Worm (Caenorhabditis elegans) whole organism, L4/young adult: ENCODE data around the gene C15C7.6.

ENCODE experiments used
- W03F9.2 ChIP-seq: fragments of 150-350 bp; optimal IDR thresholded peaks from 2 replicates; lab custom pipeline; 2014; ENCODE audit warnings: missing biosample characterization, missing genetic modification characterization
- him-1 ChIP-seq: sonication (generic microtip); optimal IDR thresholded peaks from 2 replicates; lab custom pipeline; 2016; ENCODE audit warnings: missing genotype, missing genetic modification reagents, missing genetic modification characterization, missing compliant biosample characterization

- TF ChIP-seq him-1 (tag; lab: Kevin White, UChicago) (no peak), W03F9.2 (tag; lab: Kevin White, UChicago) (no peak)
Measured at ce11 chrX:3197319-3197718, 27.0 kb upstream of the C15C7.6 start.
